Worm (Caenorhabditis elegans) whole organism, L1 larva: ENCODE data around the gene B0302.2.

ENCODE experiments used
- C16A3.4 ChIP-seq: fragments of 150-350 bp; optimal IDR thresholded peaks from 2 replicates; lab custom pipeline; 2014; ENCODE audit warnings: missing biosample characterization, missing genetic modification characterization
- C34B4.2 ChIP-seq: sonication (generic microtip); optimal IDR thresholded peaks from 2 replicates; lab custom pipeline; 2017; ENCODE audit warnings: mild to moderate bottlenecking, missing genetic modification characterization, missing compliant biosample characterization
- F16B12.6 ChIP-seq: fragments of 150-350 bp; optimal IDR thresholded peaks from 2 replicates; lab custom pipeline; 2014; ENCODE audit warnings: missing biosample characterization, missing genetic modification characterization
- Y116A8C.19 ChIP-seq: sonication (generic microtip); optimal IDR thresholded peaks from 2 replicates; lab custom pipeline; 2016; ENCODE audit warnings: missing compliant biosample characterization, missing genetic modification characterization, borderline replicate concordance
- alr-1 ChIP-seq: fragments of 200-800 bp; sonication (Bioruptor generic); optimal IDR thresholded peaks from 2 replicates; lab custom pipeline; 2018; ENCODE audit warnings: borderline replicate concordance, mild to moderate bottlenecking, missing genetic modification characterization, missing compliant biosample characterization
- ama-1 ChIP-seq: fragments of 150-350 bp; optimal IDR thresholded peaks from 2 replicates; lab custom pipeline; 2014
- blmp-1 ChIP-seq: fragments of 150-350 bp; optimal IDR thresholded peaks from 2 replicates; lab custom pipeline; 2014; ENCODE audit warnings: missing biosample characterization, missing genetic modification characterization
- ceh-8 ChIP-seq: fragments of 200-800 bp; sonication (Bioruptor generic); optimal IDR thresholded peaks from 2 replicates; lab custom pipeline; 2018; ENCODE audit warnings: mild to moderate bottlenecking, missing genetic modification characterization, moderate library complexity, missing compliant biosample characterization
- ceh-82 ChIP-seq, 3 experiments: fragments of 150-350 bp in 1 of 3; sonication (generic microtip) in 2 of 3; optimal IDR thresholded peaks; 2 replicates each; lab custom pipeline; 2014 to 2017; ENCODE audit warnings: missing biosample characterization in 3 of 3, missing genetic modification characterization in 3 of 3
- ceh-88 ChIP-seq: fragments of 200-800 bp; sonication (Bioruptor generic); IDR thresholded peaks from 2 replicates; pipeline ENCODE4 v1.3.6; 2022; ENCODE audit warnings: missing genetic modification characterization, missing compliant biosample characterization
- ces-1 ChIP-seq: fragments of 150-350 bp; optimal IDR thresholded peaks from 2 replicates; lab custom pipeline; 2014; ENCODE audit warnings: missing biosample characterization, missing genetic modification reagents, missing genetic modification characterization
- dsc-1 ChIP-seq: sonication (generic microtip); optimal IDR thresholded peaks from 2 replicates; lab custom pipeline; 2016; ENCODE audit warnings: mild to moderate bottlenecking, missing genetic modification characterization, missing compliant biosample characterization
- efl-1 ChIP-seq, 4 experiments: fragments of 150-350 bp; optimal IDR thresholded peaks in 3 of 4; peaks in 1 of 4; 1 replicate in 1 of 4; 2 replicates in 3 of 4; lab custom pipeline; 2014; ENCODE audit warnings: missing biosample characterization in 2 of 4, missing genetic modification characterization in 2 of 4, missing genetic modification reagents in 2 of 4
- efl-3 ChIP-seq: fragments of 200-800 bp; sonication (Bioruptor generic); optimal IDR thresholded peaks from 2 replicates; lab custom pipeline; 2018; ENCODE audit warnings: mild to moderate bottlenecking, missing genetic modification characterization, missing compliant biosample characterization
- elt-2 ChIP-seq: sonication (generic microtip); optimal IDR thresholded peaks from 2 replicates; lab custom pipeline; 2016; ENCODE audit warnings: missing genetic modification characterization, mild to moderate bottlenecking, inconsistent platforms, missing compliant biosample characterization, missing genetic modification reagents
- fkh-10 ChIP-seq: sonication (generic microtip); optimal IDR thresholded peaks from 2 replicates; lab custom pipeline; 2017; ENCODE audit warnings: missing biosample characterization, missing genetic modification reagents, missing genetic modification characterization
- irx-1 ChIP-seq: sonication (generic microtip); optimal IDR thresholded peaks from 2 replicates; lab custom pipeline; 2016; ENCODE audit warnings: missing genetic modification characterization, missing compliant biosample characterization
- isw-1 ChIP-seq: fragments of 200-800 bp; sonication (Bioruptor generic); IDR thresholded peaks from 2 replicates; pipeline ENCODE4 v1.3.6; 2022; ENCODE audit warnings: missing genetic modification characterization, missing compliant biosample characterization
- jun-1 ChIP-seq: fragments of 150-350 bp; optimal IDR thresholded peaks from 2 replicates; lab custom pipeline; 2014; ENCODE audit warnings: missing biosample characterization, missing genetic modification reagents, missing genetic modification characterization
- lin-13 ChIP-seq: fragments of 150-350 bp; optimal IDR thresholded peaks from 2 replicates; lab custom pipeline; 2014; ENCODE audit warnings: missing biosample characterization, missing genetic modification reagents, missing genetic modification characterization
- lin-14 ChIP-seq: fragments of 200-800 bp; sonication (Bioruptor generic); optimal IDR thresholded peaks from 2 replicates; lab custom pipeline; 2018; ENCODE audit warnings: mild to moderate bottlenecking, missing genetic modification characterization, moderate library complexity, missing compliant biosample characterization
- lin-15B ChIP-seq: fragments of 150-350 bp; sonication (generic microtip); optimal IDR thresholded peaks from 3 replicates; lab custom pipeline; 2014; ENCODE audit warnings: missing biosample characterization, missing genetic modification characterization
- lin-35 ChIP-seq, 2 experiments: fragments of 150-350 bp; optimal IDR thresholded peaks; 2 replicates each; lab custom pipeline; 2014; ENCODE audit warnings: missing biosample characterization in 2 of 2, missing genetic modification characterization in 2 of 2, missing genetic modification reagents in 2 of 2
- lsy-2 ChIP-seq, 2 experiments: fragments of 150-350 bp; optimal IDR thresholded peaks; 2 replicates each; lab custom pipeline; 2014; ENCODE audit warnings: missing biosample characterization in 2 of 2, missing genetic modification characterization in 2 of 2
- mep-1 ChIP-seq: fragments of 150-350 bp; optimal IDR thresholded peaks from 2 replicates; lab custom pipeline; 2014; ENCODE audit warnings: missing biosample characterization, missing genetic modification characterization
- nhr-12 ChIP-seq: sonication (generic microtip); optimal IDR thresholded peaks from 2 replicates; lab custom pipeline; 2017; ENCODE audit warnings: missing biosample characterization, missing genetic modification characterization
- nhr-19 ChIP-seq: fragments of 200-800 bp; sonication (Bioruptor generic); conservative IDR thresholded peaks from 2 replicates; pipeline ENCODE4 v1.3.6; 2022; ENCODE audit warnings: missing genetic modification characterization, missing compliant biosample characterization
- nhr-237 ChIP-seq: fragments of 150-350 bp; optimal IDR thresholded peaks from 2 replicates; lab custom pipeline; 2014; ENCODE audit warnings: missing biosample characterization, missing genetic modification characterization
- nhr-71 ChIP-seq: sonication (generic microtip); optimal IDR thresholded peaks from 2 replicates; lab custom pipeline; 2016; ENCODE audit warnings: mild to moderate bottlenecking, missing genetic modification characterization, moderate library complexity, missing compliant biosample characterization
- nhr-76 ChIP-seq: sonication (generic microtip); optimal IDR thresholded peaks from 2 replicates; lab custom pipeline; 2017; ENCODE audit warnings: missing biosample characterization, missing genetic modification characterization
- nhr-85 ChIP-seq: sonication (generic microtip); peaks from one replicate; lab custom pipeline; 2016; ENCODE audit warnings: missing genetic modification characterization, inconsistent platforms, missing compliant biosample characterization
- nhr-90 ChIP-seq: sonication (generic microtip); optimal IDR thresholded peaks from 2 replicates; lab custom pipeline; 2016; ENCODE audit warnings: mild to moderate bottlenecking, missing genetic modification characterization, missing compliant biosample characterization; ENCODE audit not compliant: poor library complexity
- pax-3 ChIP-seq: fragments of 200-800 bp; sonication (Bioruptor generic); optimal IDR thresholded peaks from 2 replicates; lab custom pipeline; 2018; ENCODE audit warnings: mild to moderate bottlenecking, missing genetic modification characterization, moderate library complexity, missing compliant biosample characterization
- pqm-1 ChIP-seq: sonication (generic microtip); optimal IDR thresholded peaks from 3 replicates; lab custom pipeline; 2017; ENCODE audit warnings: missing biosample characterization, missing genetic modification characterization
- rnt-1 ChIP-seq: sonication (generic microtip); optimal IDR thresholded peaks from 2 replicates; lab custom pipeline; 2016; ENCODE audit warnings: mild to moderate bottlenecking, missing genetic modification characterization, moderate library complexity, missing compliant biosample characterization
- snpc-4 ChIP-seq: fragments of 150-350 bp; optimal IDR thresholded peaks from 2 replicates; lab custom pipeline; 2014; ENCODE audit warnings: missing biosample characterization, missing genetic modification characterization
- tlp-1 ChIP-seq: fragments of 150-350 bp; optimal IDR thresholded peaks from 2 replicates; lab custom pipeline; 2014; ENCODE audit warnings: missing biosample characterization, missing genetic modification characterization
- unc-30 ChIP-seq: sonication (generic microtip); optimal IDR thresholded peaks from 2 replicates; lab custom pipeline; 2017; ENCODE audit warnings: missing biosample characterization, missing genetic modification characterization
- unc-86 ChIP-seq: sonication (generic microtip); optimal IDR thresholded peaks from 2 replicates; lab custom pipeline; 2016; ENCODE audit warnings: missing genetic modification characterization, missing compliant biosample characterization
- vab-15 ChIP-seq: sonication (generic microtip); optimal IDR thresholded peaks from 2 replicates; lab custom pipeline; 2017; ENCODE audit warnings: missing genotype, mild to moderate bottlenecking, missing genetic modification characterization, missing compliant biosample characterization
- xbp-1 ChIP-seq: sonication (generic microtip); optimal IDR thresholded peaks from 2 replicates; lab custom pipeline; 2016; ENCODE audit warnings: missing genetic modification characterization, missing compliant biosample characterization
- ztf-11 ChIP-seq, 2 experiments: sonication (generic microtip); optimal IDR thresholded peaks; 2 replicates each; lab custom pipeline; 2016 to 2017; ENCODE audit warnings: missing genetic modification characterization in 2 of 2, missing biosample characterization in 1 of 2, missing compliant biosample characterization in 1 of 2

B0302.2 gene

DNA sequence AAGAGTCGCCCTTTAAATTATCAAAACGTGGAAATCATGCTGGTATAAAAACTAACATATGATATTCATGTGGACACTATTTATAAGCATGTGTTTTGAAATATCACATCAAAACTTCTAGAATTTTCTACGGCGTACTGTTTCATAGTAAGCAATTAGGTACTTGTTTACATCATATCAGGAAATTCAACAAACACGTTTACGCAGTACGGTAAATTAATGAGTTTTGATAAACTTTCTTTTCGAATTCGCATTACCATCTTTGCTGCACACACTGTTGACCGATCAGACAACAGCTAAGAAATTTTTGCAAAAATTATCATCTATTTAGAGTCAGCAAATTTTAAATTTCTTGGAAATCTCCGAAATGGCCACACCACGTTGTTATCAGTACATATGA lies 37.9 kb upstream of the B0302.2 start:
- TF ChIP-seq nhr-71 (tag; lab: Kevin White, UChicago) (peak; percentile 20), ama-1 (lab: Kevin White, UChicago) (no peak), ceh-82 (tag; optimal IDR thresholded peaks at IDR 0.05; lab: Kevin White, UChicago) (no peak), alr-1 (tag; lab: Kevin White, UChicago) (no peak), pqm-1 (tag; lab: Kevin White, UChicago) (peak; percentile 34), nhr-90 (tag; lab: Kevin White, UChicago) (peak; percentile 3), elt-2 (tag; lab: Kevin White, UChicago) (peak; percentile 74), tlp-1 (peak; percentile 20)

DNA sequence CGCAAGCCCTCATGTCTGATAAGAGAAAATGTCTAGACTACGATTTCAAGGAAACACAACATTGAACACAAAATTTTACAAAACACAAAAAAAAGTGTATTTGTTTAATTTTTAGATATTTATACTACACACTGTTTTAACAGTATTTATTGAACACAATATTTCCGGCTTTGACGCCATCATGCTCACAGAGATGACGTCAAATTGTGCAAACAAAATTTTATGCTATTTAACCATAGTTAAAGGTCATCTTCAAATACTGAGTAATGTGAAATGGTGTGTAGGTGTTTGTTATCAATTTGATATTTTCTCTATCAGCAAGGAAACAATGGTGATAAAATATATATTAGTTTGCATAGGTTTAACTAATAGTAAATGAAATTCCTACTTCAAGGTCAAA lies 31.8 kb upstream of the B0302.2 start:
- TF ChIP-seq Y116A8C.19 (tag; lab: Kevin White, UChicago) (no peak), nhr-19 (no peak), elt-2 (tag; lab: Kevin White, UChicago) (peak; percentile 70), efl-1 (optimal IDR thresholded peaks at IDR 0.05; lab: Kevin White, UChicago) (no peak), efl-1 (GFP tag; optimal IDR thresholded peaks at IDR 0.05 in 1 of 2; lab: Kevin White, UChicago) (peak in 1 of 2 experiments; percentile 5), nhr-237 (tag; lab: Kevin White, UChicago) (no peak), jun-1 (tag; lab: Kevin White, UChicago) (peak; percentile 21), pax-3 (tag; lab: Kevin White, UChicago) (peak; percentile 72)

DNA sequence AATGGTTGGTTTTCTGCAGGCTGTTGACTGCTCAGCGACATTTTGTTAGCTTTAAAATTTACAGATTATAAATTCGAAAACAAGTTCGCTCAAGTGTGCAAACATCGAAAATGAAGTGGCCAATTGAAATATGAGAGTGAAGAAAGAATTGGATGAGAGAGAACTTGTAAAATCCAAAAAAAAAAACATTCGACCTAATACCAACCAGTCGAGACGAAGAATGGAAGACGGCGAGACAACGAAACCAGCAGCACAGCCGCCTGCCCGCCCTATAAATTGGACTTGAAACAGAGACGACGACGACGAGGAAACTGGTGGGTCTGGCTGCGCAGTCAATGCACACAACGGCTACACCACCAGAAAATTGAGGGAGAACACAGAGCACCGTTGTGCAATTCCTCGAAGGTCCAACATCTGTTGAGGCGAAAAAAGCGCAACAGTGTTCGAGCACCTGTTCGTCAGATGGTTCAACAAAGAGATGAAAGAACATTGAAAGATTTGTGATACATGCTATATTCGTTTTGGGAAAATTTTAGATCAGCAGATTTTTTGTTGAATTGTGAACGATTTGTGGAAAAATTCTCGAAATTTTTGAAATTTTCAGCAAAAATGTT lies 28.4 kb upstream of the B0302.2 start, which contains the start of gene T23C6.4:
TSS of gene T23C6.4 (minus strand) at position 51 of the 614 bp plus-strand sequence.
- TF ChIP-seq efl-1 (optimal IDR thresholded peaks at IDR 0.05; lab: Kevin White, UChicago) (no peak), efl-1 (GFP tag; optimal IDR thresholded peaks at IDR 0.05 in 1 of 2; lab: Kevin White, UChicago) (peak in 1 of 2 experiments; percentile 61), lin-14 (GFP tag; lab: Kevin White, UChicago) (peak; percentile 36), ceh-82 (tag; optimal IDR thresholded peaks at IDR 0.05; lab: Kevin White, UChicago) (no peak)
- TF ChIP-seq, all 84 proteins: peak for 2

DNA sequence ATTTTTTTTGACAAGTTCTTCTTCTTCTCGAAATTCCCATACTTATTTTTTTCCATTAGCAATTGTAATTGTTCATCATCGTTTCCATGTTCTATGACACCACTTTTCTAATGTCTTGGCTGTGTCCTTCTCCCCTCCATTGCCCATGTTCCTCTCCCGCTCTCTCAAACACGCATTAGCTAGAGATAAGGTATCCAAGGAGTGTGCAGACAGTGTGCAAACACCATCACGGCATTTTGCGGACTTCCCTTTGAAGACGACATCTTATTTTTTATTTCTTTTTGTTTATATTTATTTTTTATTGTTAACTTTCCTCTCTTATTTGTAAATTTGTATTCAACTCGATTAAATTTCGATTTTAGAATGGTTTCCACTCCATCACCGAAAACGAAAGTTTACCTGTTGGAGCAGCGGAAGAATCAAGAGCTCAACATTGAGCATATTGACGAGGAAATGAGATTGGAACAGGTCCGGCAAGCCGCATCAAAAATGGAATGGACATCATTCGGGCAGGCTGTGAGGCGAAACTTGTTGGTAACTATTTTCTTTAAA lies 27.1 kb upstream of the B0302.2 start, which contains the start of gene mdt-1.2:
TSS of gene mdt-1.2 (plus strand) at position 363 of the 552 bp plus-strand sequence.
- TF ChIP-seq nhr-76: no peak
- TF ChIP-seq rnt-1 (tag; lab: Kevin White, UChicago): peak; percentile 83
- no peak for TF ChIP-seq ceh-88 (GFP tag; lab: Robert Waterston, UW)
- TF ChIP-seq nhr-19: peak; percentile 77
- TF ChIP-seq nhr-12 (tag; lab: Kevin White, UChicago): no peak
- TF ChIP-seq fkh-10: no peak
- peak; percentile 34 for TF ChIP-seq elt-2 (tag; lab: Kevin White, UChicago)
- TF ChIP-seq ces-1 (GFP tag; lab: Kevin White, UChicago): no peak
- TF ChIP-seq ztf-11 (tag; optimal IDR thresholded peaks at IDR 0.05; lab: Kevin White, UChicago): peak in 1 of 2 experiments; percentile 52
- peak; percentile 68 for TF ChIP-seq xbp-1 (tag; lab: Kevin White, UChicago)
- peak; percentile 40 for TF ChIP-seq irx-1 (tag; lab: Kevin White, UChicago)
- peak; percentile 49 for TF ChIP-seq isw-1 (GFP tag; lab: Robert Waterston, UW)
- peak; percentile 67 to 75 for TF ChIP-seq efl-1 (optimal IDR thresholded peaks at IDR 0.05; lab: Kevin White, UChicago)
- TF ChIP-seq efl-1 (GFP tag; optimal IDR thresholded peaks at IDR 0.05 in 1 of 2; lab: Kevin White, UChicago): peak; percentile 53 to 96
- TF ChIP-seq lin-15B: no peak
- TF ChIP-seq alr-1 (tag; lab: Kevin White, UChicago): no peak
- peak; percentile 79 for TF ChIP-seq snpc-4
- TF ChIP-seq efl-3 (GFP tag; lab: Kevin White, UChicago): no peak
- peak; percentile 34 for TF ChIP-seq lin-13 (GFP tag; lab: Kevin White, UChicago)
- no peak for TF ChIP-seq pax-3 (tag; lab: Kevin White, UChicago)
- TF ChIP-seq lsy-2 (tag; optimal IDR thresholded peaks at IDR 0.05; lab: Kevin White, UChicago): peak; percentile 76 to 78
- peak; percentile 46 to 77 for TF ChIP-seq lin-35 (GFP tag; optimal IDR thresholded peaks at IDR 0.05; lab: Kevin White, UChicago)
- TF ChIP-seq C16A3.4: peak; percentile 82
- no peak for TF ChIP-seq Y116A8C.19 (tag; lab: Kevin White, UChicago)
- TF ChIP-seq C34B4.2 (tag; lab: Kevin White, UChicago): no peak
- no peak for TF ChIP-seq unc-30
- peak; percentile 68 to 81 (median 77) for TF ChIP-seq ceh-82 (tag; optimal IDR thresholded peaks at IDR 0.05; lab: Kevin White, UChicago)
- peak; percentile 70 for TF ChIP-seq dsc-1 (tag; lab: Kevin White, UChicago)
- TF ChIP-seq mep-1: peak; percentile 95
- peak; percentile 71 for TF ChIP-seq blmp-1 (tag; lab: Kevin White, UChicago)
- no peak for TF ChIP-seq vab-15 (tag; lab: Kevin White, UChicago)
- peak; percentile 99 for TF ChIP-seq F16B12.6 (tag; lab: Kevin White, UChicago)
- TF ChIP-seq unc-86 (tag; lab: Kevin White, UChicago): peak; percentile 62
- peak; percentile 24 for TF ChIP-seq ceh-8 (GFP tag; lab: Kevin White, UChicago)
- TF ChIP-seq nhr-85 (tag; lab: Kevin White, UChicago): peak; percentile 73
- peak; percentile 76 for TF ChIP-seq nhr-90 (tag; lab: Kevin White, UChicago)
